Worm (Caenorhabditis elegans) whole organism, midembryonic: ENCODE measurements around the gene F31F6.3.

Source experiments
- flt-1 ChIP-seq: fragments of 200-800 bp; sonication (Bioruptor generic); IDR thresholded peaks from 2 replicates; pipeline ENCODE4 v1.3.6; 2022; ENCODE audit warnings: missing genetic modification characterization, missing compliant biosample characterization
- ref-1 ChIP-seq: fragments of 200-800 bp; sonication (Bioruptor generic); conservative IDR thresholded peaks from 2 replicates; pipeline ENCODE4 v1.3.6; 2022; ENCODE audit warnings: missing genetic modification reagents, missing genetic modification characterization, missing compliant biosample characterization

ce11 chrX:14916767-14917166, 44.1 kb upstream of the F31F6.3 start:
- TF ChIP-seq ref-1 (GFP tag; lab: Robert Waterston, UW) (no peak), flt-1 (no peak)
